Worm (Caenorhabditis elegans) whole organism, late embryonic: ENCODE results near the gene mxl-3.
A peak's percentile ranks its signal among the peaks of the same experiment; 100 is the strongest.

ENCODE experiments used
- C08G9.2 ChIP-seq: sonication (generic microtip); optimal IDR thresholded peaks from 2 replicates; lab custom pipeline; 2016; ENCODE audit warnings: mild to moderate bottlenecking, missing genetic modification characterization, moderate library complexity, missing compliant biosample characterization
- F13H6.1 ChIP-seq: sonication (generic microtip); optimal IDR thresholded peaks from 2 replicates; lab custom pipeline; 2016; ENCODE audit warnings: missing genetic modification characterization, missing compliant biosample characterization
- K02D7.2 ChIP-seq: sonication (generic microtip); optimal IDR thresholded peaks from 2 replicates; lab custom pipeline; 2017; ENCODE audit warnings: mild to moderate bottlenecking, missing genetic modification characterization, missing compliant biosample characterization
- K09A11.1 ChIP-seq: sonication (generic microtip); optimal IDR thresholded peaks from 2 replicates; lab custom pipeline; 2017; ENCODE audit warnings: antibody characterized with exemption, mild to moderate bottlenecking, missing genetic modification characterization, missing compliant biosample characterization; ENCODE audit not compliant: insufficient read depth
- ahr-1 ChIP-seq: sonication (generic microtip); optimal IDR thresholded peaks from 2 replicates; lab custom pipeline; 2016; ENCODE audit warnings: missing genetic modification characterization, missing compliant biosample characterization
- ceh-14 ChIP-seq: sonication (generic microtip); optimal IDR thresholded peaks from 2 replicates; lab custom pipeline; 2016; ENCODE audit warnings: missing genotype, missing genetic modification characterization, missing compliant biosample characterization
- ceh-24 ChIP-seq: sonication (generic microtip); optimal IDR thresholded peaks from 2 replicates; lab custom pipeline; 2016; ENCODE audit warnings: mild to moderate bottlenecking, missing genetic modification characterization, missing compliant biosample characterization
- ceh-31 ChIP-seq: sonication (generic microtip); optimal IDR thresholded peaks from 2 replicates; lab custom pipeline; 2016; ENCODE audit warnings: missing genetic modification characterization, missing compliant biosample characterization
- ceh-34 ChIP-seq: sonication (generic microtip); optimal IDR thresholded peaks from 2 replicates; lab custom pipeline; 2016; ENCODE audit warnings: mild to moderate bottlenecking, missing genetic modification characterization, missing compliant biosample characterization
- ceh-45 ChIP-seq: fragments of 200-800 bp; sonication (Bioruptor generic); IDR thresholded peaks from 2 replicates; pipeline ENCODE4 v1.3.6; 2022; ENCODE audit warnings: missing genetic modification reagents, missing genetic modification characterization, missing compliant biosample characterization
- ceh-48 ChIP-seq: sonication (generic microtip); optimal IDR thresholded peaks from 2 replicates; lab custom pipeline; 2016; ENCODE audit warnings: missing genetic modification characterization, inconsistent platforms, missing compliant biosample characterization
- ceh-6 ChIP-seq: fragments of 200-800 bp; sonication (Bioruptor generic); optimal IDR thresholded peaks from 2 replicates; lab custom pipeline; 2018; ENCODE audit warnings: mild to moderate bottlenecking, missing genetic modification characterization, missing compliant biosample characterization
- che-1 ChIP-seq: sonication (generic microtip); optimal IDR thresholded peaks from 2 replicates; lab custom pipeline; 2016; ENCODE audit warnings: mild to moderate bottlenecking, missing genetic modification characterization, missing compliant biosample characterization
- dmd-4 ChIP-seq: sonication (generic microtip); optimal IDR thresholded peaks from 2 replicates; lab custom pipeline; 2016; ENCODE audit warnings: borderline replicate concordance, missing genetic modification characterization, missing compliant biosample characterization
- dve-1 ChIP-seq: sonication (generic microtip); optimal IDR thresholded peaks from 2 replicates; lab custom pipeline; 2017; ENCODE audit warnings: antibody characterized with exemption, mild to moderate bottlenecking, missing genetic modification characterization, missing compliant biosample characterization
- elt-2 ChIP-seq: sonication (generic microtip); optimal IDR thresholded peaks from 2 replicates; lab custom pipeline; 2016; ENCODE audit warnings: missing genetic modification reagents, missing genetic modification characterization, missing compliant biosample characterization
- elt-4 ChIP-seq: sonication (generic microtip); optimal IDR thresholded peaks from 2 replicates; lab custom pipeline; 2016; ENCODE audit warnings: missing genetic modification characterization, missing compliant biosample characterization
- ets-4 ChIP-seq: sonication (generic microtip); optimal IDR thresholded peaks from 2 replicates; lab custom pipeline; 2016; ENCODE audit warnings: missing genetic modification characterization, missing compliant biosample characterization
- fax-1 ChIP-seq: sonication (generic microtip); optimal IDR thresholded peaks from 2 replicates; lab custom pipeline; 2016; ENCODE audit warnings: missing genotype, missing genetic modification characterization, missing compliant biosample characterization
- gmeb-2 ChIP-seq: sonication (generic microtip); optimal IDR thresholded peaks from 2 replicates; lab custom pipeline; 2016; ENCODE audit warnings: missing genetic modification characterization, inconsistent platforms, missing compliant biosample characterization
- hlh-15 ChIP-seq: sonication (generic microtip); optimal IDR thresholded peaks from 2 replicates; lab custom pipeline; 2016; ENCODE audit warnings: missing genetic modification characterization, missing compliant biosample characterization
- hlh-6 ChIP-seq: sonication (generic microtip); optimal IDR thresholded peaks from 2 replicates; lab custom pipeline; 2016; ENCODE audit warnings: missing genotype, missing genetic modification characterization, missing compliant biosample characterization
- lim-6 ChIP-seq: sonication (generic microtip); optimal IDR thresholded peaks from 2 replicates; lab custom pipeline; 2016; ENCODE audit warnings: missing genetic modification characterization, missing compliant biosample characterization
- lin-11 ChIP-seq: fragments of 200-800 bp; sonication (Bioruptor generic); optimal IDR thresholded peaks from 2 replicates; lab custom pipeline; 2018; ENCODE audit warnings: mild to moderate bottlenecking, missing genetic modification characterization, missing compliant biosample characterization
- madf-2 ChIP-seq: sonication (generic microtip); optimal IDR thresholded peaks from 2 replicates; lab custom pipeline; 2017; ENCODE audit warnings: missing genetic modification characterization, missing compliant biosample characterization
- mec-3 ChIP-seq: sonication (generic microtip); optimal IDR thresholded peaks from 2 replicates; lab custom pipeline; 2016; ENCODE audit warnings: borderline replicate concordance, missing genetic modification characterization, missing compliant biosample characterization
- nfya-1 ChIP-seq: sonication (generic microtip); optimal IDR thresholded peaks from 2 replicates; lab custom pipeline; 2017; ENCODE audit warnings: missing genetic modification characterization, mild to moderate bottlenecking, missing compliant biosample characterization, antibody characterized with exemption, moderate library complexity
- nhr-11 ChIP-seq: fragments of 150-350 bp; optimal IDR thresholded peaks from 2 replicates; lab custom pipeline; 2014; ENCODE audit warnings: missing biosample characterization, missing genetic modification characterization
- nhr-232 ChIP-seq: sonication (generic microtip); optimal IDR thresholded peaks from 2 replicates; lab custom pipeline; 2016; ENCODE audit warnings: missing genetic modification characterization, missing compliant biosample characterization
- npax-4 ChIP-seq: sonication (generic microtip); optimal IDR thresholded peaks from 2 replicates; lab custom pipeline; 2016; ENCODE audit warnings: missing genetic modification characterization, missing compliant biosample characterization
- odd-2 ChIP-seq: sonication (generic microtip); optimal IDR thresholded peaks from 2 replicates; lab custom pipeline; 2017; ENCODE audit warnings: antibody characterized with exemption, mild to moderate bottlenecking, missing genetic modification characterization, missing compliant biosample characterization
- pax-1 ChIP-seq: fragments of 150-350 bp; optimal IDR thresholded peaks from 2 replicates; lab custom pipeline; 2014; ENCODE audit warnings: missing biosample characterization, missing genetic modification characterization
- pha-2 ChIP-seq: sonication (generic microtip); optimal IDR thresholded peaks from 2 replicates; lab custom pipeline; 2017; ENCODE audit warnings: mild to moderate bottlenecking, missing genetic modification characterization, missing compliant biosample characterization
- pqm-1 ChIP-seq: sonication (generic microtip); optimal IDR thresholded peaks from 2 replicates; lab custom pipeline; 2016; ENCODE audit warnings: missing genetic modification characterization, missing compliant biosample characterization
- pros-1 ChIP-seq: fragments of 150-350 bp; optimal IDR thresholded peaks from 2 replicates; lab custom pipeline; 2014; ENCODE audit warnings: missing biosample characterization, missing genetic modification reagents, missing genetic modification characterization
- rnt-1 ChIP-seq: sonication (generic microtip); optimal IDR thresholded peaks from 2 replicates; lab custom pipeline; 2016; ENCODE audit warnings: missing genetic modification characterization, missing compliant biosample characterization
- sox-2 ChIP-seq: fragments of 200-800 bp; sonication (Bioruptor generic); IDR thresholded peaks from 2 replicates; pipeline ENCODE4 v1.3.6; 2022; ENCODE audit warnings: missing genetic modification reagents, missing genetic modification characterization, missing compliant biosample characterization
- sox-4 ChIP-seq: sonication (generic microtip); optimal IDR thresholded peaks from 2 replicates; lab custom pipeline; 2017; ENCODE audit warnings: mild to moderate bottlenecking, missing genetic modification characterization, inconsistent platforms, missing compliant biosample characterization
- syd-9 ChIP-seq: sonication (generic microtip); optimal IDR thresholded peaks from 2 replicates; lab custom pipeline; 2016; ENCODE audit warnings: mild to moderate bottlenecking, missing genetic modification characterization, moderate library complexity, missing compliant biosample characterization
- tbx-2 ChIP-seq: sonication (generic microtip); optimal IDR thresholded peaks from 2 replicates; lab custom pipeline; 2016; ENCODE audit warnings: missing genetic modification characterization, missing compliant biosample characterization
- tbx-7 ChIP-seq: sonication (generic microtip); optimal IDR thresholded peaks from 2 replicates; lab custom pipeline; 2016; ENCODE audit warnings: missing genotype, missing genetic modification characterization, missing compliant biosample characterization
- unc-3 ChIP-seq, 2 experiments: fragments of 200-800 bp in 1 of 2; sonication (Bioruptor generic) in 1 of 2; sonication (generic microtip) in 1 of 2; conservative IDR thresholded peaks in 1 of 2; optimal IDR thresholded peaks in 1 of 2; 2 replicates each; pipeline versions ENCODE4 v1.3.6 to Lab custom; 2016 to 2022; ENCODE audit warnings: missing compliant biosample characterization in 2 of 2, missing genetic modification characterization in 2 of 2, missing genetic modification reagents in 1 of 2
- unc-55 ChIP-seq: sonication (generic microtip); optimal IDR thresholded peaks from 2 replicates; lab custom pipeline; 2017; ENCODE audit warnings: missing biosample characterization, missing genetic modification reagents, missing genetic modification characterization
- unc-86 ChIP-seq: sonication (generic microtip); optimal IDR thresholded peaks from 2 replicates; lab custom pipeline; 2016; ENCODE audit warnings: missing genetic modification characterization, missing compliant biosample characterization
- zip-5 ChIP-seq: sonication (generic microtip); optimal IDR thresholded peaks from 2 replicates; lab custom pipeline; 2016; ENCODE audit warnings: missing genetic modification characterization, missing compliant biosample characterization
- ztf-16 ChIP-seq: sonication (generic microtip); optimal IDR thresholded peaks from 2 replicates; lab custom pipeline; 2017; ENCODE audit warnings: missing genetic modification characterization, missing compliant biosample characterization

Gene mxl-3

ce11 chrX:13308745-13309144 lies 41.9 kb downstream of the mxl-3 start, which contains the start of gene srxa-8:
Gene srxa-8 (minus strand): TSS chrX:13308845.
- TF ChIP-seq ceh-48 (no peak), K09A11.1 (tag; lab: Kevin White, UChicago) (no peak), nhr-11 (no peak), ceh-14 (no peak), pax-1 (tag; lab: Kevin White, UChicago) (no peak), fax-1 (no peak), ahr-1 (tag; lab: Kevin White, UChicago) (no peak), F13H6.1 (tag; lab: Kevin White, UChicago) (no peak), mec-3 (tag; lab: Kevin White, UChicago) (no peak), ztf-16 (tag; lab: Kevin White, UChicago) (no peak)

- TF ChIP-seq fax-1 (no peak), pha-2 (tag; lab: Kevin White, UChicago) (no peak), zip-5 (tag; lab: Kevin White, UChicago) (no peak), lim-6 (tag; lab: Kevin White, UChicago) (no peak)
Observed at ce11 chrX:13307852-13308251, 42.8 kb downstream of the mxl-3 start.

- TF ChIP-seq hlh-6 (tag; lab: Kevin White, UChicago): peak; percentile 89
- peak; percentile 53 for TF ChIP-seq pqm-1 (tag; lab: Kevin White, UChicago)
- peak; percentile 95 for TF ChIP-seq dve-1 (tag; lab: Kevin White, UChicago)
- peak; percentile 62 for TF ChIP-seq unc-55 (GFP tag; lab: Kevin White, UChicago)
- TF ChIP-seq gmeb-2 (tag; lab: Kevin White, UChicago): peak; percentile 94
- peak; percentile 91 for TF ChIP-seq unc-3 (GFP tag; conservative IDR thresholded peaks at IDR 0.05; lab: Robert Waterston, UW)
- peak; percentile 92 for TF ChIP-seq unc-3 (tag; optimal IDR thresholded peaks at IDR 0.05; lab: Kevin White, UChicago)
- TF ChIP-seq tbx-7 (tag; lab: Kevin White, UChicago): peak; percentile 29
- TF ChIP-seq elt-2 (tag; lab: Kevin White, UChicago): peak; percentile 94
- TF ChIP-seq ceh-45 (GFP tag; lab: Robert Waterston, UW): peak; percentile 89
- TF ChIP-seq che-1 (tag; lab: Kevin White, UChicago): peak; percentile 91
- TF ChIP-seq tbx-2 (tag; lab: Kevin White, UChicago): peak; percentile 85
- peak; percentile 83 for TF ChIP-seq K09A11.1 (tag; lab: Kevin White, UChicago)
- TF ChIP-seq ceh-24 (tag; lab: Kevin White, UChicago): peak; percentile 83
- peak; percentile 64 for TF ChIP-seq lim-6 (tag; lab: Kevin White, UChicago)
- peak; percentile 89 for TF ChIP-seq madf-2
- peak; percentile 89 for TF ChIP-seq sox-4 (tag; lab: Kevin White, UChicago)
- TF ChIP-seq pros-1 (tag; lab: Kevin White, UChicago): peak; percentile 66
- peak; percentile 91 for TF ChIP-seq ceh-34 (tag; lab: Kevin White, UChicago)
- peak; percentile 80 for TF ChIP-seq rnt-1 (tag; lab: Kevin White, UChicago)
- TF ChIP-seq unc-86 (tag; lab: Kevin White, UChicago): peak; percentile 91
- no peak for TF ChIP-seq mec-3 (tag; lab: Kevin White, UChicago)
- peak; percentile 94 for TF ChIP-seq ceh-6 (GFP tag; lab: Kevin White, UChicago)
- peak; percentile 80 for TF ChIP-seq nfya-1 (tag; lab: Kevin White, UChicago)
- peak; percentile 90 for TF ChIP-seq lin-11 (tag; lab: Kevin White, UChicago)
- peak; percentile 89 for TF ChIP-seq K02D7.2 (tag; lab: Kevin White, UChicago)
- TF ChIP-seq dmd-4 (tag; lab: Kevin White, UChicago): peak; percentile 89
- peak; percentile 80 for TF ChIP-seq ceh-48
- peak; percentile 91 for TF ChIP-seq npax-4 (tag; lab: Kevin White, UChicago)
- TF ChIP-seq odd-2 (tag; lab: Kevin White, UChicago): peak; percentile 69
- peak; percentile 78 for TF ChIP-seq ceh-14
- TF ChIP-seq ets-4 (tag; lab: Kevin White, UChicago): peak; percentile 52
- peak; percentile 89 for TF ChIP-seq syd-9 (tag; lab: Kevin White, UChicago)
- TF ChIP-seq F13H6.1 (tag; lab: Kevin White, UChicago): peak; percentile 72
- peak; percentile 82 for TF ChIP-seq nhr-232
- no peak for TF ChIP-seq elt-4 (tag; lab: Kevin White, UChicago)
- TF ChIP-seq ahr-1 (tag; lab: Kevin White, UChicago): peak; percentile 86
- TF ChIP-seq C08G9.2 (tag; lab: Kevin White, UChicago): peak; percentile 71
- TF ChIP-seq hlh-15: peak; percentile 87
- peak; percentile 92 for TF ChIP-seq sox-2 (GFP tag; lab: Robert Waterston, UW)
- peak; percentile 82 for TF ChIP-seq ceh-31
Observed at ce11 chrX:13306869-13307446, 43.6 kb downstream of the mxl-3 start.
